Worm (Caenorhabditis elegans) whole organism, late embryonic: ENCODE measurements around the gene cpg-8.

ENCODE experiments used
- C08G9.2 ChIP-seq: sonication (generic microtip); optimal IDR thresholded peaks from 2 replicates; lab custom pipeline; 2016; ENCODE audit warnings: mild to moderate bottlenecking, missing genetic modification characterization, moderate library complexity, missing compliant biosample characterization
- C38D4.7 ChIP-seq: fragments of 200-800 bp; sonication (Bioruptor generic); optimal IDR thresholded peaks from 2 replicates; lab custom pipeline; 2018; ENCODE audit warnings: mild to moderate bottlenecking, missing genetic modification characterization, moderate library complexity, missing compliant biosample characterization
- F13H6.1 ChIP-seq: sonication (generic microtip); optimal IDR thresholded peaks from 2 replicates; lab custom pipeline; 2016; ENCODE audit warnings: missing genetic modification characterization, missing compliant biosample characterization
- K02D7.2 ChIP-seq: sonication (generic microtip); optimal IDR thresholded peaks from 2 replicates; lab custom pipeline; 2017; ENCODE audit warnings: mild to moderate bottlenecking, missing genetic modification characterization, missing compliant biosample characterization
- K09A11.1 ChIP-seq: sonication (generic microtip); optimal IDR thresholded peaks from 2 replicates; lab custom pipeline; 2017; ENCODE audit warnings: antibody characterized with exemption, mild to moderate bottlenecking, missing genetic modification characterization, missing compliant biosample characterization; ENCODE audit not compliant: insufficient read depth
- T23F11.4 ChIP-seq: fragments of 200-800 bp; sonication (Bioruptor generic); optimal IDR thresholded peaks from 2 replicates; lab custom pipeline; 2018; ENCODE audit warnings: mild to moderate bottlenecking, missing genetic modification characterization, missing compliant biosample characterization
- Y22D7AL.16 ChIP-seq: sonication (generic microtip); optimal IDR thresholded peaks from 2 replicates; lab custom pipeline; 2016; ENCODE audit warnings: missing genetic modification characterization, missing compliant biosample characterization
- ahr-1 ChIP-seq: sonication (generic microtip); optimal IDR thresholded peaks from 2 replicates; lab custom pipeline; 2016; ENCODE audit warnings: missing genetic modification characterization, missing compliant biosample characterization
- ama-1 ChIP-seq: fragments of 150-350 bp; optimal IDR thresholded peaks from 2 replicates; lab custom pipeline; 2014
- ceh-14 ChIP-seq: sonication (generic microtip); optimal IDR thresholded peaks from 2 replicates; lab custom pipeline; 2016; ENCODE audit warnings: missing genotype, missing genetic modification characterization, missing compliant biosample characterization
- ceh-18 ChIP-seq: sonication (generic microtip); optimal IDR thresholded peaks from 2 replicates; lab custom pipeline; 2016; ENCODE audit warnings: missing genetic modification characterization, missing compliant biosample characterization
- ceh-19 ChIP-seq: fragments of 200-800 bp; sonication (Bioruptor generic); optimal IDR thresholded peaks from 2 replicates; lab custom pipeline; 2018; ENCODE audit warnings: mild to moderate bottlenecking, missing genetic modification characterization, missing compliant biosample characterization
- ceh-2 ChIP-seq: sonication (generic microtip); optimal IDR thresholded peaks from 2 replicates; lab custom pipeline; 2016; ENCODE audit warnings: missing genotype, missing genetic modification characterization, missing compliant biosample characterization
- ceh-24 ChIP-seq: sonication (generic microtip); optimal IDR thresholded peaks from 2 replicates; lab custom pipeline; 2016; ENCODE audit warnings: mild to moderate bottlenecking, missing genetic modification characterization, missing compliant biosample characterization
- ceh-30 ChIP-seq: fragments of 150-350 bp; optimal IDR thresholded peaks from 2 replicates; lab custom pipeline; 2014; ENCODE audit warnings: missing biosample characterization, missing genetic modification characterization
- ceh-34 ChIP-seq: sonication (generic microtip); optimal IDR thresholded peaks from 2 replicates; lab custom pipeline; 2016; ENCODE audit warnings: mild to moderate bottlenecking, missing genetic modification characterization, missing compliant biosample characterization
- ceh-6 ChIP-seq: fragments of 200-800 bp; sonication (Bioruptor generic); optimal IDR thresholded peaks from 2 replicates; lab custom pipeline; 2018; ENCODE audit warnings: mild to moderate bottlenecking, missing genetic modification characterization, missing compliant biosample characterization
- che-1 ChIP-seq: sonication (generic microtip); optimal IDR thresholded peaks from 2 replicates; lab custom pipeline; 2016; ENCODE audit warnings: mild to moderate bottlenecking, missing genetic modification characterization, missing compliant biosample characterization
- dve-1 ChIP-seq: sonication (generic microtip); optimal IDR thresholded peaks from 2 replicates; lab custom pipeline; 2017; ENCODE audit warnings: antibody characterized with exemption, mild to moderate bottlenecking, missing genetic modification characterization, missing compliant biosample characterization
- elt-4 ChIP-seq: sonication (generic microtip); optimal IDR thresholded peaks from 2 replicates; lab custom pipeline; 2016; ENCODE audit warnings: missing genetic modification characterization, missing compliant biosample characterization
- ets-4 ChIP-seq: sonication (generic microtip); optimal IDR thresholded peaks from 2 replicates; lab custom pipeline; 2016; ENCODE audit warnings: missing genetic modification characterization, missing compliant biosample characterization
- eyg-1 ChIP-seq: sonication (generic microtip); optimal IDR thresholded peaks from 2 replicates; lab custom pipeline; 2016; ENCODE audit warnings: missing genotype, missing genetic modification characterization, missing compliant biosample characterization
- fkh-10 ChIP-seq: fragments of 150-350 bp; optimal IDR thresholded peaks from 2 replicates; lab custom pipeline; 2014; ENCODE audit warnings: missing biosample characterization, missing genetic modification reagents, missing genetic modification characterization
- fkh-6 ChIP-seq: sonication (generic microtip); optimal IDR thresholded peaks from 2 replicates; lab custom pipeline; 2016; ENCODE audit warnings: missing genetic modification characterization, missing compliant biosample characterization
- hlh-13 ChIP-seq: fragments of 200-800 bp; sonication (Bioruptor generic); optimal IDR thresholded peaks from 2 replicates; lab custom pipeline; 2018; ENCODE audit warnings: mild to moderate bottlenecking, missing genetic modification characterization, missing compliant biosample characterization
- hlh-15 ChIP-seq: sonication (generic microtip); optimal IDR thresholded peaks from 2 replicates; lab custom pipeline; 2016; ENCODE audit warnings: missing genetic modification characterization, missing compliant biosample characterization
- hlh-30 ChIP-seq: sonication (generic microtip); optimal IDR thresholded peaks from 2 replicates; lab custom pipeline; 2017; ENCODE audit warnings: antibody characterized with exemption, missing genetic modification characterization, missing compliant biosample characterization; ENCODE audit not compliant: insufficient read depth
- hlh-6 ChIP-seq: sonication (generic microtip); optimal IDR thresholded peaks from 2 replicates; lab custom pipeline; 2016; ENCODE audit warnings: missing genotype, missing genetic modification characterization, missing compliant biosample characterization
- hlh-8 ChIP-seq: sonication (generic microtip); optimal IDR thresholded peaks from 2 replicates; lab custom pipeline; 2016; ENCODE audit warnings: missing genotype, missing genetic modification characterization, missing compliant biosample characterization
- mec-3 ChIP-seq: sonication (generic microtip); optimal IDR thresholded peaks from 2 replicates; lab custom pipeline; 2016; ENCODE audit warnings: borderline replicate concordance, missing genetic modification characterization, missing compliant biosample characterization
- nfya-1 ChIP-seq: sonication (generic microtip); optimal IDR thresholded peaks from 2 replicates; lab custom pipeline; 2017; ENCODE audit warnings: missing genetic modification characterization, mild to moderate bottlenecking, missing compliant biosample characterization, antibody characterized with exemption, moderate library complexity
- nhr-232 ChIP-seq: sonication (generic microtip); optimal IDR thresholded peaks from 2 replicates; lab custom pipeline; 2016; ENCODE audit warnings: missing genetic modification characterization, missing compliant biosample characterization
- npax-4 ChIP-seq: sonication (generic microtip); optimal IDR thresholded peaks from 2 replicates; lab custom pipeline; 2016; ENCODE audit warnings: missing genetic modification characterization, missing compliant biosample characterization
- odd-2 ChIP-seq: sonication (generic microtip); optimal IDR thresholded peaks from 2 replicates; lab custom pipeline; 2017; ENCODE audit warnings: antibody characterized with exemption, mild to moderate bottlenecking, missing genetic modification characterization, missing compliant biosample characterization
- pag-3 ChIP-seq: sonication (generic microtip); optimal IDR thresholded peaks from 2 replicates; lab custom pipeline; 2016; ENCODE audit warnings: missing compliant biosample characterization, missing genetic modification characterization, borderline replicate concordance
- pat-9 ChIP-seq: fragments of 200-800 bp; sonication (Bioruptor generic); optimal IDR thresholded peaks from 2 replicates; lab custom pipeline; 2018; ENCODE audit warnings: mild to moderate bottlenecking, missing genetic modification characterization, moderate library complexity, missing compliant biosample characterization
- pax-1 ChIP-seq: fragments of 150-350 bp; optimal IDR thresholded peaks from 2 replicates; lab custom pipeline; 2014; ENCODE audit warnings: missing biosample characterization, missing genetic modification characterization
- pha-2 ChIP-seq: sonication (generic microtip); optimal IDR thresholded peaks from 2 replicates; lab custom pipeline; 2017; ENCODE audit warnings: mild to moderate bottlenecking, missing genetic modification characterization, missing compliant biosample characterization
- pha-4 ChIP-seq: fragments of 150-350 bp; optimal IDR thresholded peaks from 2 replicates; lab custom pipeline; 2018; ENCODE audit warnings: missing biosample characterization, missing genetic modification reagents, missing genetic modification characterization
- pros-1 ChIP-seq: fragments of 150-350 bp; optimal IDR thresholded peaks from 2 replicates; lab custom pipeline; 2014; ENCODE audit warnings: missing biosample characterization, missing genetic modification reagents, missing genetic modification characterization
- rnt-1 ChIP-seq: sonication (generic microtip); optimal IDR thresholded peaks from 2 replicates; lab custom pipeline; 2016; ENCODE audit warnings: missing genetic modification characterization, missing compliant biosample characterization
- sdc-2 ChIP-seq: sonication (generic microtip); optimal IDR thresholded peaks from 2 replicates; lab custom pipeline; 2016; ENCODE audit warnings: missing genotype, missing genetic modification characterization, missing compliant biosample characterization
- sox-2 ChIP-seq: fragments of 200-800 bp; sonication (Bioruptor generic); IDR thresholded peaks from 2 replicates; pipeline ENCODE4 v1.3.6; 2022; ENCODE audit warnings: missing genetic modification reagents, missing genetic modification characterization, missing compliant biosample characterization
- tbx-2 ChIP-seq: sonication (generic microtip); optimal IDR thresholded peaks from 2 replicates; lab custom pipeline; 2016; ENCODE audit warnings: missing genetic modification characterization, missing compliant biosample characterization
- ttx-3 ChIP-seq: sonication (generic microtip); optimal IDR thresholded peaks from 2 replicates; lab custom pipeline; 2016; ENCODE audit warnings: missing genetic modification reagents, missing genetic modification characterization, missing compliant biosample characterization
- unc-3 ChIP-seq, 2 experiments: fragments of 200-800 bp in 1 of 2; sonication (Bioruptor generic) in 1 of 2; sonication (generic microtip) in 1 of 2; conservative IDR thresholded peaks in 1 of 2; optimal IDR thresholded peaks in 1 of 2; 2 replicates each; pipeline versions ENCODE4 v1.3.6 to Lab custom; 2016 to 2022; ENCODE audit warnings: missing compliant biosample characterization in 2 of 2, missing genetic modification characterization in 2 of 2, missing genetic modification reagents in 1 of 2
- unc-42 ChIP-seq: sonication (generic microtip); optimal IDR thresholded peaks from 2 replicates; lab custom pipeline; 2016; ENCODE audit warnings: missing genotype, missing genetic modification characterization, missing compliant biosample characterization
- unc-55 ChIP-seq: sonication (generic microtip); optimal IDR thresholded peaks from 2 replicates; lab custom pipeline; 2017; ENCODE audit warnings: missing biosample characterization, missing genetic modification reagents, missing genetic modification characterization
- unc-86 ChIP-seq: sonication (generic microtip); optimal IDR thresholded peaks from 2 replicates; lab custom pipeline; 2016; ENCODE audit warnings: missing genetic modification characterization, missing compliant biosample characterization

The cpg-8 gene

DNA sequence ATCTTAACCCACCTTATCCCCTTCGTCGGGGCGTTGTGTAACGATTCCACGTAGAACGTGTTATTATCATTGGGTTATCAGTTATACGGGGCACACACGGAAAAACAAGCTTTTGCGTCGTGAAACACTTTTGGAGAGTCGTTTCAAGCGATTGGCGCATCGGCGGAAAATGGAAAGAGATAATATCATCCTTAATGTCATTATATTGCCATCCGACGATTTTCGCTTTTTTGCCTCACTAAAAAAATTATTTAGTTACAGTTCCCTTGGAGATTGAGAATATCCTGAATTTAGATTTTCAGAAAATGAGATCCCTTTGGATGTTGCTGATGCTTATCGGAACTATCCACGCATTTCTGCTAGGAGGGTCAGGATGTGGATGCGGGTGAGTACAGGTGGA lies 43.7 kb downstream of the cpg-8 start, which contains the start of gene F41F3.8:
Gene F41F3.8 (plus strand): TSS at position 301 of the 400 bp plus-strand sequence.
- TF ChIP-seq hlh-30 (tag; lab: Kevin White, UChicago): no peak
- no peak for TF ChIP-seq ets-4
- TF ChIP-seq rnt-1 (tag; lab: Kevin White, UChicago): no peak
- no peak for TF ChIP-seq pha-2
- TF ChIP-seq ceh-34 (tag; lab: Kevin White, UChicago): no peak
- TF ChIP-seq fkh-10 (GFP tag; lab: Kevin White, UChicago): no peak
- TF ChIP-seq unc-55 (GFP tag; lab: Kevin White, UChicago): no peak
- TF ChIP-seq T23F11.4 (GFP tag; lab: Kevin White, UChicago): no peak
- no peak for TF ChIP-seq ceh-18 (tag; lab: Kevin White, UChicago)
- no peak for TF ChIP-seq eyg-1
- no peak for TF ChIP-seq nhr-232 (tag; lab: Kevin White, UChicago)
- TF ChIP-seq C08G9.2 (tag; lab: Kevin White, UChicago): no peak
- TF ChIP-seq ama-1 (lab: Kevin White, UChicago): no peak
- TF ChIP-seq unc-3 (GFP tag; conservative IDR thresholded peaks at IDR 0.05; lab: Robert Waterston, UW): no peak
- TF ChIP-seq unc-3 (tag; optimal IDR thresholded peaks at IDR 0.05; lab: Kevin White, UChicago): no peak
- TF ChIP-seq pat-9 (tag; lab: Kevin White, UChicago): no peak
- no peak for TF ChIP-seq K02D7.2 (tag; lab: Kevin White, UChicago)
- no peak for TF ChIP-seq ceh-14 (tag; lab: Kevin White, UChicago)
- TF ChIP-seq sox-2 (GFP tag; lab: Robert Waterston, UW): no peak

DNA sequence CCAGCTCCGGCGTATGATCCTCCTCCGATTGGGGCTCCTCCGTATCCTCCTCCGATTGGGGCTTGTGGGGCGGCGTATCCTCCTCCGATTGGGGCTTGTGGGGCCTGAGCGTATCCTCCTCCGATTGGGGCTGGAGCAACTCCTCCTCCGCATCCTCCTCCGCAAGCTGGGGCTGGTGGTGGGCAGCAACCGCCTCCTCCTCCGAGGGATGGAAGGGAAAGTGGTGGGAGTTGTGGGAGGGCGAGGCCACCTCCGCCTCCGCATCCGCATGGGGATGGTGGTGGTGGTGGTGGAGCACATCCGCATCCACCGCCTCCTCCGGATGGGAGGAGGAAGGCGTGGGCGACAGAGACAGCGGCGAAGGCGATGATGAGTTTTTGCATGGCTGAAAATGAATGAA lies 44.4 kb downstream of the cpg-8 start, which contains the start of gene F41F3.3:
Gene F41F3.3 (minus strand): TSS at position 383 of the 400 bp plus-strand sequence.
- TF ChIP-seq ttx-3 (tag; lab: Kevin White, UChicago) (no peak), elt-4 (tag; lab: Kevin White, UChicago) (no peak), ceh-30 (tag; lab: Kevin White, UChicago) (no peak), odd-2 (no peak), Y22D7AL.16 (tag; lab: Kevin White, UChicago) (no peak), npax-4 (tag; lab: Kevin White, UChicago) (no peak), unc-42 (no peak), hlh-30 (tag; lab: Kevin White, UChicago) (no peak), hlh-13 (GFP tag; lab: Kevin White, UChicago) (no peak), fkh-6 (tag; lab: Kevin White, UChicago) (no peak), hlh-6 (tag; lab: Kevin White, UChicago) (no peak), sdc-2 (no peak), ahr-1 (tag; lab: Kevin White, UChicago) (no peak), ceh-34 (tag; lab: Kevin White, UChicago) (no peak), T23F11.4 (GFP tag; lab: Kevin White, UChicago) (peak; percentile 93), unc-55 (GFP tag; lab: Kevin White, UChicago) (no peak), dve-1 (tag; lab: Kevin White, UChicago) (no peak), C38D4.7 (no peak), ceh-6 (GFP tag; lab: Kevin White, UChicago) (peak; percentile 32), F13H6.1 (tag; lab: Kevin White, UChicago) (peak; percentile 49), unc-86 (tag; lab: Kevin White, UChicago) (no peak), pros-1 (tag; lab: Kevin White, UChicago) (no peak), pha-4 (tag; lab: Kevin White, UChicago) (no peak), mec-3 (tag; lab: Kevin White, UChicago) (peak; percentile 67), pag-3 (tag; lab: Kevin White, UChicago) (no peak), che-1 (tag; lab: Kevin White, UChicago) (no peak), hlh-15 (tag; lab: Kevin White, UChicago) (no peak), ceh-14 (tag; lab: Kevin White, UChicago) (peak; percentile 29), pat-9 (tag; lab: Kevin White, UChicago) (no peak), eyg-1 (no peak), ceh-19 (GFP tag; lab: Kevin White, UChicago) (no peak), fkh-10 (GFP tag; lab: Kevin White, UChicago) (no peak), nfya-1 (tag; lab: Kevin White, UChicago) (no peak), pax-1 (tag; lab: Kevin White, UChicago) (no peak), ama-1 (lab: Kevin White, UChicago) (no peak), sox-2 (GFP tag; lab: Robert Waterston, UW) (no peak), K09A11.1 (no peak), hlh-8 (no peak), tbx-2 (no peak), ceh-2 (tag; lab: Kevin White, UChicago) (peak; percentile 24), ceh-18 (tag; lab: Kevin White, UChicago) (no peak), ceh-24 (tag; lab: Kevin White, UChicago) (no peak)
